Worm (Caenorhabditis elegans) whole organism, midembryonic: ENCODE measurements around the gene taf-3.

ENCODE experiments used
- T22C8.4 ChIP-seq: fragments of 200-800 bp; sonication (Bioruptor generic); IDR thresholded peaks from 2 replicates; pipeline ENCODE4 v1.3.6; 2022; ENCODE audit warnings: missing genetic modification characterization, missing compliant biosample characterization
- cog-1 ChIP-seq: sonication (generic microtip); optimal IDR thresholded peaks from 2 replicates; lab custom pipeline; 2016; ENCODE audit warnings: missing genetic modification characterization, missing compliant biosample characterization
- flt-1 ChIP-seq: fragments of 200-800 bp; sonication (Bioruptor generic); IDR thresholded peaks from 2 replicates; pipeline ENCODE4 v1.3.6; 2022; ENCODE audit warnings: missing genetic modification characterization, missing compliant biosample characterization
- klf-2 ChIP-seq: fragments of 200-800 bp; sonication (Bioruptor generic); conservative IDR thresholded peaks from 2 replicates; pipeline ENCODE4 v1.3.6; 2022; ENCODE audit warnings: missing genetic modification reagents, missing genetic modification characterization, missing compliant biosample characterization
- med-1 ChIP-seq: sonication (generic microtip); optimal IDR thresholded peaks from 2 replicates; lab custom pipeline; 2017; ENCODE audit warnings: missing genetic modification characterization, mild to moderate bottlenecking, missing compliant biosample characterization, antibody characterized with exemption, missing genetic modification reagents; ENCODE audit not compliant: insufficient read depth
- ref-1 ChIP-seq: fragments of 200-800 bp; sonication (Bioruptor generic); conservative IDR thresholded peaks from 2 replicates; pipeline ENCODE4 v1.3.6; 2022; ENCODE audit warnings: missing genetic modification reagents, missing genetic modification characterization, missing compliant biosample characterization
- tab-1 ChIP-seq: fragments of 200-800 bp; sonication (Bioruptor generic); IDR thresholded peaks from 2 replicates; pipeline ENCODE4 v1.3.6; 2022; ENCODE audit warnings: missing genetic modification characterization, missing compliant biosample characterization
- ztf-23 ChIP-seq: fragments of 200-800 bp; sonication (Bioruptor generic); IDR thresholded peaks from 2 replicates; pipeline ENCODE4 v1.3.6; 2022; ENCODE audit warnings: missing genetic modification reagents, missing genetic modification characterization, missing compliant biosample characterization
- ztf-29 ChIP-seq: fragments of 200-800 bp; sonication (Bioruptor generic); IDR thresholded peaks from 2 replicates; pipeline ENCODE4 v1.3.6; 2022; ENCODE audit warnings: missing genetic modification reagents, missing genetic modification characterization, missing compliant biosample characterization

DNA sequence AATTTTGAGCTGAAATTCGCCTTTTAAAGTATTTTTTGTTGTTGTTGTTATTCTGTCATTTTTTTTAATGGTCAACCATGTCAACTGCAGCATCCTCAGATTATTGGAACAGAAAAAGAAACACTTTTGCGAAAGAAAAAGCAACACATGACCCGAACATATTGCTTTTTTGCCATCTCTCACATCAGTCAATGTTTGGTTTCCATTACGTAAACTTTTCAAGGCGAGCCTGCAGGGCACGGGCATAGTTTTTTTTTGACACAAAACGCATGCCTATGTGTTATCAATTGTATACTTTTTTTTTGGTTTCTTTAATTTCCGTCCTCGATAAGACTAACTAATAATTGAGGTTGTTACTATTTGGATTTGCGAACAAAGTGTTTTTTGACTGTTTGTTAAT lies 5.2 kb downstream of the taf-3 start:
- no peak for TF ChIP-seq ref-1 (GFP tag; lab: Robert Waterston, UW)
- TF ChIP-seq tab-1 (GFP tag; lab: Robert Waterston, UW): no peak
- no peak for TF ChIP-seq ztf-23 (GFP tag; lab: Robert Waterston, UW)
- TF ChIP-seq flt-1 (GFP tag; lab: Robert Waterston, UW): no peak
- no peak for TF ChIP-seq med-1 (GFP tag; lab: Kevin White, UChicago)
- TF ChIP-seq ztf-29 (GFP tag; lab: Robert Waterston, UW): no peak
- TF ChIP-seq T22C8.4 (GFP tag; lab: Robert Waterston, UW): no peak
- TF ChIP-seq cog-1 (tag; lab: Kevin White, UChicago): no peak
- TF ChIP-seq klf-2 (GFP tag; lab: Robert Waterston, UW): no peak
